Fruit fly (Drosophila melanogaster) whole organism, wandering third instar larva: ENCODE results near the gene Cpr67Fa2.

Experiments used
- Mio ChIP-seq: sonication (Bioruptor generic); optimal IDR thresholded peaks from 2 replicates; lab custom pipeline; 2016; ENCODE audit warnings: missing biosample characterization, missing genetic modification characterization
- OdsH ChIP-seq: fragments of 200-800 bp; sonication (Bioruptor generic); optimal IDR thresholded peaks from 2 replicates; lab custom pipeline; 2016; ENCODE audit warnings: missing biosample characterization, mild to moderate bottlenecking, missing genetic modification characterization

DNA sequence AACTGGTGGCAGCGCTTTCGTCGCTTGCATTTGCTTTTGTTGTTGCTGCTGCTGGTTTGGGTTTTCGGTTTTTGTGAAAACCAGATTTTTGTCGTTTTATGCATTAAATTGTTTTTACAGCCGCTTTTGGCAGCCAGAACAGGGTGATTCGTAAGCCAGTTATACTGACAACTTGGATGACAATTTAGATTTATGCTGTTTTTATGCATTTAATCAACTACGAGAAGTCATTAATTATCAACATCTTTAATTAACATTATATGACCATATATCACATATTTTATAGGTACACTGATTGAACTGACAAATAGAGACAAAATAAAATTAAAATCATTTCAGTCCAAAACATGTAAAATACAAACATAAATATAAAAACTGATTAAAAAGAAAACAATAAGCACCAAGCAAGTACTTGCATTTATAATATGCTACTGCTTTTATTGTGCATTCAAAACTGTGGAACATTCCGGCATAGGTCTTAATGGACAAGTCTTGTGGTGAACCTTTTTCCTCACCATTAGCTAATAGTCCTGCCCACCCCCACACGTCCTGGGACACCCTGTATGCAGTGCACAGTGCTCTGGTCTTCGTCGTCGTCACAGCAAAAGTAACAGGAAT, 36.6 kb upstream of the Cpr67Fa2 start:
- TF ChIP-seq OdsH (GFP tag; lab: Kevin White, UChicago) (peak; percentile 77), Mio (GFP tag; lab: Kevin White, UChicago) (no peak)
